Fruit fly (Drosophila melanogaster) whole organism, embryonic: ENCODE measurements around the gene CG3078.

Experiments
- Adf1 ChIP-seq: fragments of 200-800 bp; sonication (Bioruptor generic); IDR thresholded peaks from 2 replicates; pipeline ENCODE4 v1.3.6; 2022; ENCODE audit warnings: missing biosample characterization, missing genetic modification characterization
- BtbVII ChIP-seq: fragments of 200-800 bp; sonication (Bioruptor generic); optimal IDR thresholded peaks from 3 replicates; lab custom pipeline; 2017; ENCODE audit warnings: missing biosample characterization, mild to moderate bottlenecking, missing genetic modification characterization
- CG10462 ChIP-seq: fragments of 200-800 bp; sonication (Bioruptor generic); optimal IDR thresholded peaks from 2 replicates; lab custom pipeline; 2016; ENCODE audit warnings: missing biosample characterization, missing genetic modification characterization
- CG11398 ChIP-seq: fragments of 200-800 bp; sonication (Bioruptor generic); optimal IDR thresholded peaks from 2 replicates; lab custom pipeline; 2016; ENCODE audit warnings: missing biosample characterization, missing genetic modification characterization
- CG11723 ChIP-seq: fragments of 200-800 bp; sonication (Bioruptor generic); optimal IDR thresholded peaks from 2 replicates; lab custom pipeline; 2017; ENCODE audit warnings: missing biosample characterization, mild to moderate bottlenecking, missing genetic modification characterization
- CG13775 ChIP-seq: fragments of 200-800 bp; sonication (Bioruptor generic); optimal IDR thresholded peaks from 3 replicates; lab custom pipeline; 2017; ENCODE audit warnings: missing biosample characterization, mild to moderate bottlenecking, missing genetic modification characterization
- CG1647 ChIP-seq: fragments of 200-800 bp; sonication (Bioruptor generic); optimal IDR thresholded peaks from 3 replicates; lab custom pipeline; 2016; ENCODE audit warnings: missing biosample characterization, missing genetic modification characterization
- CG18262 ChIP-seq: fragments of 200-800 bp; optimal IDR thresholded peaks from 3 replicates; lab custom pipeline; 2019; ENCODE audit warnings: missing biosample characterization, mild to moderate bottlenecking, missing genetic modification characterization, moderate library complexity
- CG2712 ChIP-seq: fragments of 200-800 bp; optimal IDR thresholded peaks from 3 replicates; lab custom pipeline; 2019; ENCODE audit warnings: missing biosample characterization, mild to moderate bottlenecking, missing genetic modification characterization, moderate library complexity
- CG2875 ChIP-seq: fragments of 200-800 bp; sonication (Bioruptor generic); optimal IDR thresholded peaks from 2 replicates; lab custom pipeline; 2017; ENCODE audit warnings: missing biosample characterization, mild to moderate bottlenecking, missing genetic modification characterization, missing genetic modification reagents
- CG3281 ChIP-seq: fragments of 200-800 bp; sonication (Bioruptor generic); optimal IDR thresholded peaks from 3 replicates; lab custom pipeline; 2017; ENCODE audit warnings: missing biosample characterization, mild to moderate bottlenecking, missing genetic modification characterization
- CG33557 ChIP-seq: fragments of 200-800 bp; sonication (Bioruptor generic); optimal IDR thresholded peaks from 2 replicates; lab custom pipeline; 2019; ENCODE audit warnings: missing biosample characterization, mild to moderate bottlenecking, missing genetic modification characterization, moderate library complexity
- CG4360 ChIP-seq: fragments of 200-800 bp; sonication (Bioruptor generic); IDR thresholded peaks from 2 replicates; pipeline ENCODE4 v1.3.6; 2022; ENCODE audit warnings: missing biosample characterization, missing genetic modification characterization
- CG5245 ChIP-seq: fragments of 200-800 bp; sonication (Bioruptor generic); optimal IDR thresholded peaks from 3 replicates; lab custom pipeline; 2016; ENCODE audit warnings: missing biosample characterization, missing genetic modification characterization
- CG6254 ChIP-seq: fragments of 200-800 bp; sonication (Bioruptor generic); optimal IDR thresholded peaks from 3 replicates; lab custom pipeline; 2017; ENCODE audit warnings: mild to moderate bottlenecking, missing biosample characterization, missing genetic modification reagents, missing genetic modification characterization
- CG6683 ChIP-seq: fragments of 200-800 bp; sonication (Bioruptor generic); optimal IDR thresholded peaks from 2 replicates; lab custom pipeline; 2017; ENCODE audit warnings: missing biosample characterization, mild to moderate bottlenecking, missing genetic modification characterization, missing genetic modification reagents
- CG7987 ChIP-seq: fragments of 200-800 bp; sonication (Bioruptor generic); optimal IDR thresholded peaks from 2 replicates; lab custom pipeline; 2018; ENCODE audit warnings: missing biosample characterization, mild to moderate bottlenecking, missing genetic modification characterization, moderate library complexity
- CG8281 ChIP-seq: fragments of 200-800 bp; sonication (Bioruptor generic); optimal IDR thresholded peaks from 2 replicates; lab custom pipeline; 2018; ENCODE audit warnings: missing biosample characterization, mild to moderate bottlenecking, missing genetic modification characterization, moderate library complexity
- Dbx ChIP-seq: fragments of 200-800 bp; sonication (Bioruptor generic); IDR thresholded peaks from 3 replicates; pipeline ENCODE4 v1.3.6; 2022; ENCODE audit warnings: missing biosample characterization, missing genetic modification characterization
- Dip2 ChIP-seq: fragments of 200-800 bp; sonication (Bioruptor generic); IDR thresholded peaks from 2 replicates; pipeline ENCODE4 v1.3.6; 2022; ENCODE audit warnings: missing biosample characterization, missing genetic modification characterization
- Doc3 ChIP-seq: fragments of 200-800 bp; sonication (Bioruptor generic); IDR thresholded peaks from 3 replicates; pipeline ENCODE4 v1.3.6; 2022; ENCODE audit warnings: missing biosample characterization, missing genetic modification characterization; ENCODE audit not compliant: partially characterized antibody
- Elba2 ChIP-seq: fragments of 200-800 bp; sonication (Bioruptor generic); optimal IDR thresholded peaks from 3 replicates; lab custom pipeline; 2016; ENCODE audit warnings: missing biosample characterization, missing genetic modification characterization
- Ets97D ChIP-seq: fragments of 200-800 bp; sonication (Bioruptor generic); optimal IDR thresholded peaks from 3 replicates; lab custom pipeline; 2016; ENCODE audit warnings: missing biosample characterization, missing genetic modification characterization
- Hand ChIP-seq: fragments of 200-800 bp; sonication (Bioruptor generic); optimal IDR thresholded peaks from 2 replicates; lab custom pipeline; 2017; ENCODE audit warnings: mild to moderate bottlenecking, missing biosample characterization, missing genetic modification reagents, missing genetic modification characterization
- MESR4 ChIP-seq: fragments of 200-800 bp; sonication (Bioruptor generic); optimal IDR thresholded peaks from 2 replicates; lab custom pipeline; 2018; ENCODE audit warnings: missing biosample characterization, mild to moderate bottlenecking, missing genetic modification characterization, moderate library complexity
- Sin3A ChIP-seq: fragments of >200 bp; optimal IDR thresholded peaks from 2 replicates; lab custom pipeline; 2018
- Spps ChIP-seq: fragments of 200-800 bp; sonication (Bioruptor generic); optimal IDR thresholded peaks from 2 replicates; lab custom pipeline; 2018; ENCODE audit warnings: missing biosample characterization, mild to moderate bottlenecking, missing genetic modification characterization
- Sry-δ ChIP-seq: fragments of 200-800 bp; sonication (Bioruptor generic); optimal IDR thresholded peaks from 2 replicates; lab custom pipeline; 2016; ENCODE audit warnings: missing biosample characterization, missing genetic modification characterization
- al ChIP-seq: fragments of 200-800 bp; sonication (Bioruptor generic); IDR thresholded peaks from 2 replicates; pipeline ENCODE4 v1.3.6; 2022; ENCODE audit warnings: missing biosample characterization, missing genetic modification characterization
- bcd ChIP-seq: fragments of 200-800 bp; sonication (Bioruptor generic); optimal IDR thresholded peaks from 2 replicates; lab custom pipeline; 2017; ENCODE audit warnings: missing biosample characterization, mild to moderate bottlenecking, missing genetic modification characterization
- bsh ChIP-seq, 2 experiments: fragments of 200-800 bp; sonication (Bioruptor generic); optimal IDR thresholded peaks; 2 replicates each; lab custom pipeline; 2017 to 2018; ENCODE audit warnings: mild to moderate bottlenecking in 2 of 2, missing biosample characterization in 2 of 2, missing genetic modification characterization in 2 of 2, moderate library complexity in 1 of 2
- dpn ChIP-seq, 2 experiments: fragments of 200-800 bp; sonication (Bioruptor generic); optimal IDR thresholded peaks; 3 replicates each; lab custom pipeline; 2016; ENCODE audit warnings: missing biosample characterization in 2 of 2, missing genetic modification characterization in 2 of 2
- emc ChIP-seq: fragments of 200-800 bp; sonication (Bioruptor generic); optimal IDR thresholded peaks from 2 replicates; lab custom pipeline; 2016; ENCODE audit warnings: missing biosample characterization, missing genetic modification characterization
- ems ChIP-seq: fragments of 200-800 bp; sonication (Bioruptor generic); optimal IDR thresholded peaks from 3 replicates; lab custom pipeline; 2016; ENCODE audit warnings: missing biosample characterization, missing genetic modification characterization
- gcm ChIP-seq: fragments of 200-800 bp; sonication (Bioruptor generic); optimal IDR thresholded peaks from 2 replicates; lab custom pipeline; 2019; ENCODE audit warnings: missing biosample characterization, mild to moderate bottlenecking, missing genetic modification characterization, moderate library complexity
- kni ChIP-seq: fragments of 200-800 bp; sonication (Bioruptor generic); optimal IDR thresholded peaks from 3 replicates; lab custom pipeline; 2017; ENCODE audit warnings: mild to moderate bottlenecking, missing biosample characterization, missing genetic modification reagents, missing genetic modification characterization
- lov ChIP-seq, 2 experiments: fragments of 200-800 bp in 1 of 2; fragments of >200 bp in 1 of 2; sonication (Bioruptor generic) in 1 of 2; IDR thresholded peaks in 1 of 2; optimal IDR thresholded peaks in 1 of 2; 2 replicates in 1 of 2; 3 replicates in 1 of 2; pipeline versions ENCODE4 v1.3.6 to Lab custom; 2017 to 2022; ENCODE audit warnings: missing biosample characterization in 1 of 2, missing genetic modification characterization in 1 of 2
- peb ChIP-seq: fragments of 200-800 bp; sonication (Bioruptor generic); IDR thresholded peaks from 2 replicates; pipeline ENCODE4 v1.3.6; 2022; ENCODE audit warnings: missing biosample characterization, missing genetic modification characterization
- psq ChIP-seq: fragments of 200-800 bp; sonication (Bioruptor generic); optimal IDR thresholded peaks from 2 replicates; lab custom pipeline; 2017; ENCODE audit warnings: missing biosample characterization, missing genetic modification characterization
- row ChIP-seq: fragments of 200-800 bp; sonication (Bioruptor generic); IDR thresholded peaks from 3 replicates; pipeline ENCODE4 v1.3.6; 2022; ENCODE audit warnings: missing biosample characterization, missing genetic modification characterization
- so ChIP-seq: fragments of 200-800 bp; sonication (Bioruptor generic); IDR thresholded peaks from 3 replicates; pipeline ENCODE4 v1.3.6; 2022; ENCODE audit warnings: missing biosample characterization, missing genetic modification characterization
- sqz ChIP-seq: fragments of 200-800 bp; sonication (Bioruptor generic); optimal IDR thresholded peaks from 3 replicates; lab custom pipeline; 2018; ENCODE audit warnings: missing biosample characterization, mild to moderate bottlenecking, missing genetic modification characterization
- sr ChIP-seq: fragments of 200-800 bp; sonication (Bioruptor generic); IDR thresholded peaks from 3 replicates; pipeline ENCODE4 v1.3.6; 2022; ENCODE audit warnings: missing biosample characterization, missing genetic modification characterization
- ssp ChIP-seq: fragments of 200-800 bp; sonication (Bioruptor generic); IDR thresholded peaks from 2 replicates; pipeline ENCODE4 v1.3.6; 2022; ENCODE audit warnings: missing biosample characterization, missing genetic modification characterization
- tin ChIP-seq: fragments of 200-800 bp; sonication (Bioruptor generic); optimal IDR thresholded peaks from 3 replicates; lab custom pipeline; 2016; ENCODE audit warnings: missing biosample characterization, missing genetic modification characterization
- tio ChIP-seq: fragments of 200-800 bp; sonication (Bioruptor generic); optimal IDR thresholded peaks from 2 replicates; lab custom pipeline; 2017; ENCODE audit warnings: missing biosample characterization, missing genetic modification characterization, inconsistent platforms
- tup ChIP-seq: fragments of 200-800 bp; sonication (Bioruptor generic); optimal IDR thresholded peaks from 2 replicates; lab custom pipeline; 2016; ENCODE audit warnings: missing biosample characterization, mild to moderate bottlenecking, missing genetic modification characterization, moderate library complexity
- vvl ChIP-seq: fragments of 200-800 bp; sonication (Bioruptor generic); IDR thresholded peaks from 2 replicates; pipeline ENCODE4 v1.3.6; 2022; ENCODE audit warnings: missing biosample characterization, missing genetic modification characterization
- zfh1 ChIP-seq: fragments of 200-800 bp; sonication (Bioruptor generic); IDR thresholded peaks from 3 replicates; pipeline ENCODE4 v1.3.6; 2022; ENCODE audit warnings: missing biosample characterization, missing genetic modification characterization

Gene CG3078

DNA sequence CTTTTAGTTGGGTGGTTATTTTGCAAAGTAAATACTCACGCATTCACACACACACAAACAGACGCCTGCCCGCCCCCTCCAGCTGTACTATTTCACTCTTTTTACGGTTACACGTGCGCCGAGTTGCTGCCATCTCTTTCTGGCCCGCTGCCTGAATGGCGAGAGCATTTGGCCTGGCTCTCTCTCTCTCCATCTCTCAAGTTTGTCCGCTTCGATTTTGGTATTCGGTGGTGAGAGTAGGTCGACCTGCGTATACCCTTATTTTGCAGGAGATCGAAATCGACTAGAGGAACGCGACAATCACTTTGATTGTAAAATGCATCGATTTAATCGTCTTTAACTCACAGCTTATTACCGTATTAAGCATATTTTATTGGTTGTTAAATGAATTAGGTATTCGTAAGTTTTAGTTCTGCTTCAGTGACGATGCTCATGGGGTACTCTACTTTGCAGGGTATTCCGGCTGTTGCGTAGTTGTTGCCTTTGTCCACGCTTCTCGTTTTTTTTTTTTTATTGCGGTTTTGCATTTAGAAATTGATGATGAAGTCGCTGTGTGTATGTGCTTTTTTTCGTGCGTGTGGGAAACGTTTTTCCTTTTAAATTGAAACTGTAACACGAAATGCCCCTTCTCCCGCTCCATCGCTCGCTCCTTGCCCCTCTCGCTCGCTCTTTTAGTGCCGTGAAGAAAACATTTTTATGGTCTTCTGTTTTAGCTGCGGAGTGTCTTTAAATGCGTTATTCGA lies 44.3 kb upstream of the CG3078 start (continued):
- no peak for TF ChIP-seq CG4360
- TF ChIP-seq tio (GFP tag; lab: Kevin White, UChicago) = peak; percentile 72
- peak; percentile 100 for TF ChIP-seq sqz (GFP tag; lab: Kevin White, UChicago)
- TF ChIP-seq CG13775 (GFP tag; lab: Kevin White, UChicago) = peak; percentile 87
- TF ChIP-seq CG11398 (GFP tag; lab: Kevin White, UChicago) = peak; percentile 88
- TF ChIP-seq dpn (GFP tag; optimal IDR thresholded peaks at IDR 0.05; lab: Kevin White, UChicago) = peak; percentile 88 to 91
- TF ChIP-seq CG33557 (GFP tag; lab: Kevin White, UChicago) = peak; percentile 77
- peak; percentile 72 for TF ChIP-seq CG6254
- TF ChIP-seq tin (GFP tag; lab: Kevin White, UChicago) = peak; percentile 84
- no peak for TF ChIP-seq Elba2 (GFP tag; lab: Kevin White, UChicago)
- peak; percentile 87 for TF ChIP-seq Hand (GFP tag; lab: Kevin White, UChicago)
- TF ChIP-seq Sry-δ (GFP tag; lab: Kevin White, UChicago) = peak; percentile 51
- TF ChIP-seq CG6683 (GFP tag; lab: Kevin White, UChicago) = peak; percentile 78
- TF ChIP-seq Dbx (GFP tag; lab: Robert Waterston, UW) = peak; percentile 85
- peak; percentile 87 for TF ChIP-seq vvl (GFP tag; lab: Robert Waterston, UW)
- peak; percentile 55 for TF ChIP-seq CG7987
- TF ChIP-seq psq (GFP tag; lab: Kevin White, UChicago) = peak; percentile 80
- TF ChIP-seq CG2712 (tag; lab: Kevin White, UChicago) = peak; percentile 90
- TF ChIP-seq MESR4 = peak; percentile 26
- peak; percentile 75 for TF ChIP-seq al (GFP tag; lab: Robert Waterston, UW)
- peak; percentile 77; the same call in 1 of the 2 replicates for TF ChIP-seq peb (GFP tag; lab: Robert Waterston, UW)
- TF ChIP-seq zfh1 (GFP tag; lab: Robert Waterston, UW) = peak; percentile 83
- TF ChIP-seq kni (GFP tag; lab: Kevin White, UChicago) = peak; percentile 80
- peak; percentile 86 for TF ChIP-seq CG1647 (GFP tag; lab: Kevin White, UChicago)
- TF ChIP-seq ssp (GFP tag; lab: Robert Waterston, UW) = peak; percentile 65
- peak; percentile 99 for TF ChIP-seq row (GFP tag; lab: Robert Waterston, UW)
- TF ChIP-seq Ets97D = peak; percentile 62
- peak; percentile 85 for TF ChIP-seq CG11723
- 0 out of 3 replicates have a peak, but pooled peaks have one; percentile 11 for TF ChIP-seq sr (GFP tag; lab: Robert Waterston, UW)
- peak; percentile 86 for TF ChIP-seq CG2875 (GFP tag; lab: Kevin White, UChicago)
- TF ChIP-seq ems (GFP tag; lab: Kevin White, UChicago) = peak; percentile 91
- no peak for TF ChIP-seq Sin3A (lab: Kevin White, UChicago)
- TF ChIP-seq bsh (GFP tag; optimal IDR thresholded peaks at IDR 0.05; lab: Kevin White, UChicago) = peak; percentile 77 to 88
- TF ChIP-seq BtbVII = peak; percentile 89
- peak; percentile 83 for TF ChIP-seq gcm (GFP tag; lab: Kevin White, UChicago)
- TF ChIP-seq CG5245 (GFP tag; lab: Kevin White, UChicago) = peak; percentile 80
- TF ChIP-seq CG8281 (tag; lab: Kevin White, UChicago) = peak; percentile 67
- peak; percentile 61 for TF ChIP-seq tup
- peak; percentile 87 for TF ChIP-seq bcd (GFP tag; lab: Kevin White, UChicago)
- TF ChIP-seq Adf1 (GFP tag; lab: Robert Waterston, UW) = peak; percentile 80
- peak; percentile 89 for TF ChIP-seq CG18262 (tag; lab: Kevin White, UChicago)
- TF ChIP-seq Doc3 = no peak
- TF ChIP-seq CG3281 (GFP tag; lab: Kevin White, UChicago) = peak; percentile 89
- TF ChIP-seq CG10462 = peak; percentile 73
- TF ChIP-seq Dip2 = no peak
- no peak for TF ChIP-seq lov (optimal IDR thresholded peaks at IDR 0.05; lab: Kevin White, UChicago)
- no peak for TF ChIP-seq lov (GFP tag; IDR thresholded peaks at IDR 0.05; lab: Robert Waterston, UW)
- TF ChIP-seq Spps (tag; lab: Kevin White, UChicago) = peak; percentile 66
- peak; percentile 85 for TF ChIP-seq so (GFP tag; lab: Robert Waterston, UW)
- TF ChIP-seq emc = peak; percentile 81
